Worm (Caenorhabditis elegans) whole organism, mixed stage, embryonic: ENCODE data around the gene ugt-30.
A peak's percentile ranks its signal among the peaks of the same experiment; 100 is the strongest.

Source experiments
- ceh-39 ChIP-seq: fragments of 150-350 bp; optimal IDR thresholded peaks from 2 replicates; lab custom pipeline; 2014; ENCODE audit warnings: missing biosample characterization, missing genetic modification characterization
- ceh-83 ChIP-seq: fragments of 200-800 bp; sonication (Bioruptor generic); optimal IDR thresholded peaks from 2 replicates; lab custom pipeline; 2018; ENCODE audit warnings: mild to moderate bottlenecking, missing genetic modification characterization, missing compliant biosample characterization
- drap-1 ChIP-seq: fragments of 200-800 bp; sonication (Bioruptor generic); optimal IDR thresholded peaks from 3 replicates; lab custom pipeline; 2018; ENCODE audit warnings: mild to moderate bottlenecking, missing genetic modification characterization, missing compliant biosample characterization
- elt-1 ChIP-seq: sonication (generic microtip); optimal IDR thresholded peaks from 2 replicates; lab custom pipeline; 2017; ENCODE audit warnings: missing genetic modification characterization, mild to moderate bottlenecking, missing compliant biosample characterization, antibody characterized with exemption, moderate library complexity, borderline replicate concordance; ENCODE audit not compliant: insufficient read depth
- lin-13 ChIP-seq: fragments of 150-350 bp; optimal IDR thresholded peaks from 2 replicates; lab custom pipeline; 2014; ENCODE audit warnings: missing biosample characterization, missing genetic modification characterization
- lsy-2 ChIP-seq: fragments of 150-350 bp; optimal IDR thresholded peaks from 2 replicates; lab custom pipeline; 2014; ENCODE audit warnings: missing biosample characterization, missing genetic modification characterization
- mab-5 ChIP-seq: fragments of 150-350 bp; optimal IDR thresholded peaks from 2 replicates; lab custom pipeline; 2014; ENCODE audit warnings: missing biosample characterization, missing genetic modification characterization
- mls-2 ChIP-seq: sonication (generic microtip); optimal IDR thresholded peaks from 2 replicates; lab custom pipeline; 2016; ENCODE audit warnings: mild to moderate bottlenecking, missing genetic modification characterization, moderate library complexity, missing compliant biosample characterization
- nhr-237 ChIP-seq: fragments of 150-350 bp; optimal IDR thresholded peaks from 2 replicates; lab custom pipeline; 2014; ENCODE audit warnings: missing biosample characterization, missing genetic modification characterization
- nhr-76 ChIP-seq: sonication (generic microtip); optimal IDR thresholded peaks from 2 replicates; lab custom pipeline; 2017; ENCODE audit warnings: missing biosample characterization, missing genetic modification characterization
- pha-4 ChIP-seq: fragments of 150-350 bp; optimal IDR thresholded peaks from 2 replicates; lab custom pipeline; 2018; ENCODE audit warnings: missing biosample characterization, missing genetic modification reagents, missing genetic modification characterization
- sptf-1 ChIP-seq: sonication (generic microtip); optimal IDR thresholded peaks from 2 replicates; lab custom pipeline; 2017; ENCODE audit warnings: mild to moderate bottlenecking, missing genetic modification characterization, moderate library complexity, missing compliant biosample characterization
- tbx-8 ChIP-seq: fragments of 200-800 bp; sonication (Bioruptor generic); optimal IDR thresholded peaks from 2 replicates; lab custom pipeline; 2018; ENCODE audit warnings: mild to moderate bottlenecking, missing genetic modification characterization, moderate library complexity, missing compliant biosample characterization
- unc-62 ChIP-seq: fragments of 150-350 bp; optimal IDR thresholded peaks from 2 replicates; lab custom pipeline; 2014; ENCODE audit warnings: missing biosample characterization, missing genetic modification reagents, missing genetic modification characterization

- TF ChIP-seq nhr-76 (tag; lab: Kevin White, UChicago) (no peak), pha-4 (tag; lab: Kevin White, UChicago) (peak; percentile 46), ceh-39 (tag; lab: Kevin White, UChicago) (peak; percentile 21), lin-13 (tag; lab: Kevin White, UChicago) (peak; percentile 21), unc-62 (GFP tag; lab: Kevin White, UChicago) (no peak), elt-1 (tag; lab: Kevin White, UChicago) (no peak), ceh-83 (GFP tag; lab: Kevin White, UChicago) (no peak), mls-2 (tag; lab: Kevin White, UChicago) (no peak), lsy-2 (tag; lab: Kevin White, UChicago) (peak; percentile 71), nhr-237 (tag; lab: Kevin White, UChicago) (peak; percentile 62), drap-1 (no peak), sptf-1 (peak; percentile 2), tbx-8 (GFP tag; lab: Kevin White, UChicago) (no peak), mab-5 (tag; lab: Kevin White, UChicago) (no peak)
Measured at ce11 chrV:15136772-15137171, 11.7 kb upstream of the ugt-30 start, which contains the start of gene aipl-1.
